Worm (Caenorhabditis elegans): Measurements from ENCODE around the gene T26E4.4.
"Not testable (repeated sequence)": the region's sequence is repeated elsewhere in the genome, so short reads cannot be mapped to it uniquely, and the experiment has no call there.

The T26E4.4 gene

DNA sequence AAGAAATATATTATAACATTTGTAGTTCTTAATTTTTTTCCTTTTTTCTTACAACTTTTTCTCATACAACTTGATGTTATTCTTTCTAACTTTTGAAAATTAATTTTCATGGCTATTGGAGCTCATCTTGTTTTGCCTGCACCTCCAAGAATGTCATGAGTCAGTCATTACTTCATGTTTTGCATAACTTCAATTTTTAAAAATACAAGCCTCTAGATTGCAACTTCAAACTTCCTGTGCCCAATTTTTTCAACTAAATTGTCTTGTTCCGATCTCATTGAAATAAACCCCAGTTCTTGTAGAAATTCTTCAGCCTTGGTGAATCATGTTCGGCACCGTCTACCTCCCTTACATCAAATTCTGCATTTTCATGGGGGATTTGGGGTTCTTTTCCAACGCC is 33.9 kb downstream of the T26E4.4 start, which contains the start of gene str-9:
TSS of gene str-9 (plus strand) at position 301 of the 400 bp plus-strand sequence.
- no peak for TF ChIP-seq lin-11 (tag; optimal IDR thresholded peaks at IDR 0.05)
- TF ChIP-seq mab-5 (tag; optimal IDR thresholded peaks at IDR 0.05): no peak

DNA sequence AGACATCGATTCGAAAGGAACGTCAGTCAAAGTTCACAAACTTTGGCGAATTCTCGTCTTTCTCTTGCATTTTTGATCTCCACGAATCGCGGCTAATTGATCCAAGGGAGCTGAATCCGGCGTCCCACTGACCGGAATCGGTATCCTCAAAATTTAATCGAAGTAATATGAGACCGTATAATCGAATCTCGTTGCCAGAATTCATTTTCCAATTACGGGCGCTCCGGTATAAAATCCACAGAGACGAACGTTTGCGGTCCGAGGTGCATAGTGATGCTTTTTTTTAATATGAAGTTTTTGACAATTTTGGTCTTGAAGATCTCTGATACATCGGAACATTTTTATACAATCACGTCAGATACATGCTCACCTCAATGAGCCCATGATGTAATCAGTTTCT is 34.7 kb downstream of the T26E4.4 start:
- TF ChIP-seq snpc-4 (tag; optimal IDR thresholded peaks at IDR 0.05) (no peak), Y55F3AM.14 (GFP tag; optimal IDR thresholded peaks at IDR 0.05) (no peak), ceh-16 (tag; optimal IDR thresholded peaks at IDR 0.05) (no peak), lin-39 (tag; optimal IDR thresholded peaks at IDR 0.05) (no peak), lsy-2 (tag; optimal IDR thresholded peaks at IDR 0.05) (no peak), nhr-12 (tag; optimal IDR thresholded peaks at IDR 0.05) (no peak), ztf-11 (tag; optimal IDR thresholded peaks at IDR 0.05) (no peak)

DNA sequence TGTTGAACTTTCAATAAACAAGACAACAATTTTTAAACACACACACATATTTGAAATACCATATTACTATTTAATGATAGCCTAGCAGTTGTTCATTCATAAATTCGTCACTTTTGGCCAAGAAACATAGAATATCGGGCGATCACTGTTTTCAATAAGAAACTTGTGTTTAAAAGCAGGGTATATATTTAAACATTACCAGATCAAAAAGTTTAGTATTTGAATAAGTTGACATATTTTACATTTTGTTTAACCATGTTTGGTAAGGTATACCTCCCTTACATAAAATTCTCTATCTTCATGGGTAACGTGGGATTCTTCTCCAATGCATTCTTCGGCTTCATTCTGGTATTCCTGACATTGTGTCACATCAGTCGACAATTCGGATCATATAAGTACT is 37.6 kb downstream of the T26E4.4 start, which contains the start of gene str-8:
TSS of gene str-8 (plus strand) at position 301 of the 400 bp plus-strand sequence.
- not testable (repeated sequence) for TF ChIP-seq sma-3 (GFP tag; optimal IDR thresholded peaks at IDR 0.05); sma-9 (GFP tag; optimal IDR thresholded peaks at IDR 0.05); sma-9 (tag; optimal IDR thresholded peaks at IDR 0.05); nhr-12 (tag; optimal IDR thresholded peaks at IDR 0.05)

DNA sequence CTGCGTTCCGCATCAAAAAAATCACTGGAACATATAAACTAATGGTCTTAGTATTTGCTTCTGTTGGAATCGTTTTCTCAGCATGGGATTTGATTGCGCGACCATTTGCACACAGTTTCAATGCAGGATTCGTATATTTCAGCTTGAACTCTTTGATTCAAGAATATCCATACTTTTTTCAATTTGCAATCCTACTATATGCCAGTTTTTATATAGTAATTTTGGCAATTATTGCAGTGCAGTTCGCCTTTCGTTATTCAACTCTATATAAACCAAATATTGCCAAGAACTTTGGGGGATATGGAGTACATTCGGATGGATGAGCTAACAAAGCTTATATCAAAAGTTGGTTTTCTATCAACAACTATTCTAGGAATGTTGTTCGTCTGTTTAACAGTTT is 39.4 kb downstream of the T26E4.4 start, which contains the start of gene str-5:
TSS of gene str-5 (plus strand) at position 301 of the 400 bp plus-strand sequence.
- not testable (repeated sequence) for TF ChIP-seq blmp-1 (tag; optimal IDR thresholded peaks at IDR 0.05; ENCODE audit: insufficient read depth); lin-11 (tag; optimal IDR thresholded peaks at IDR 0.05); nhr-11 (tag; optimal IDR thresholded peaks at IDR 0.05)

DNA sequence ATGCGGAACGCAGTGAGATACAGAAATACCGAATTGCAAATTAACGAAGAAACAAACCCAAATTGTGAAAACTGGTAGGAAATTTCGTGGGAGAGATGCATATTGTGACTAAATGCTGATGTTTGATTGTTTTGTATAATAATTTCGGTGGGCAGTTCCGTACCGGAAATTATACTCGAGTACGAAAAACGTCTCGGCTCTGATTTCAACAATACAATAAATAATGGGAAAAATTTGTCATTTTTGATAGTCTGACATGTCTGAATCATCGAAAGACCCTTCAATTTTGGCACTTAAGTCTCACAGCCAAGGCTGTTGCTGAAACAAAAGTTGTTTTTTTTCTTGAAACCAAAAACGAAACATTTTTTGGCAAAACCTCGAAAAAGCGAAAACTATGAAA is 40.3 kb downstream of the T26E4.4 start, which contains the start of gene str-43:
TSS of gene str-43 (minus strand) at position 101 of the 400 bp plus-strand sequence.
- TF ChIP-seq mbf-1 (tag; optimal IDR thresholded peaks at IDR 0.05) (no peak), ztf-11 (tag; optimal IDR thresholded peaks at IDR 0.05) (no peak), unc-39 (tag; optimal IDR thresholded peaks at IDR 0.05) (no peak), R02D3.7 (tag; optimal IDR thresholded peaks at IDR 0.05) (no peak), sem-4 (tag; optimal IDR thresholded peaks at IDR 0.05) (no peak), egl-27 (tag; optimal IDR thresholded peaks at IDR 0.05) (no peak), ztf-4 (tag; optimal IDR thresholded peaks at IDR 0.05) (no peak)

DNA sequence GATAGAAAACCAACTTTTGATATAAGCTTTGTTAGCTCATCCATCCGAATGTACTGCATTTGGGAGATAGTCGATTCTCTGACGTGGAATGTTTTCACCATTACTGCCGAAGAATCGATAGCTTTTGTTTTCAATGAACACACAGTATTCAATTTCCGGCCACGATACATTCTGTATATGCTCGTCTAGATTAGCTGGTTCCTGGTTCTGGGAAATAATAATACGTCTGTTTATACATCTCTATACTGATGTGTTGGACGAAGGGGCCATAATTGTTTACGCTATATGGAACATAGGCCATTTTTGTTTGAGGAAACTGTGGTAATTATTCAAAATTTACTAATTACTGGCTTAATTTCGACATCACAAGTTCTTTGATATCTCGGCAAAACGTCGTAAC is 42.2 kb downstream of the T26E4.4 start, which contains the start of gene str-6:
TSS of gene str-6 (minus strand) at position 101 of the 400 bp plus-strand sequence.
- TF ChIP-seq ztf-11 (tag; optimal IDR thresholded peaks at IDR 0.05) (no peak), nhr-25 (tag; optimal IDR thresholded peaks at IDR 0.05) (no peak), Y55F3AM.14 (GFP tag; optimal IDR thresholded peaks at IDR 0.05) (no peak), sma-3 (GFP tag; optimal IDR thresholded peaks at IDR 0.05) (no peak), C34F6.9 (tag; optimal IDR thresholded peaks at IDR 0.05) (no peak), zag-1 (tag; optimal IDR thresholded peaks at IDR 0.05) (no peak), nhr-237 (tag; optimal IDR thresholded peaks at IDR 0.05) (no peak), lsy-2 (tag; optimal IDR thresholded peaks at IDR 0.05) (no peak), mdl-1 (tag; optimal IDR thresholded peaks at IDR 0.05) (no peak), nhr-11 (tag; optimal IDR thresholded peaks at IDR 0.05) (no peak)

- TF ChIP-seq fos-1, F13H6.1, skn-1 (tag; optimal IDR thresholded peaks at IDR 0.05): not testable (repeated sequence)
These were observed 44.0 kb downstream of the T26E4.4 start, which contains the start of gene T23D5.8 for ce11 chrV:15748343-15748742. T23D5.8 (minus strand) TSS chrV:15748443.

- TF ChIP-seq ztf-4, ceh-16, nhr-129 (tag; optimal IDR thresholded peaks at IDR 0.05): not testable (repeated sequence)
These were observed 47.9 kb downstream of the T26E4.4 start, which contains the start of gene str-19 for ce11 chrV:15744366-15744765. str-19 (minus strand) TSS chrV:15744466.

Measured in whole organism, L2 larva.